Worm (Caenorhabditis elegans): ENCODE data around the gene K08D8.9.

K08D8.9 gene

DNA sequence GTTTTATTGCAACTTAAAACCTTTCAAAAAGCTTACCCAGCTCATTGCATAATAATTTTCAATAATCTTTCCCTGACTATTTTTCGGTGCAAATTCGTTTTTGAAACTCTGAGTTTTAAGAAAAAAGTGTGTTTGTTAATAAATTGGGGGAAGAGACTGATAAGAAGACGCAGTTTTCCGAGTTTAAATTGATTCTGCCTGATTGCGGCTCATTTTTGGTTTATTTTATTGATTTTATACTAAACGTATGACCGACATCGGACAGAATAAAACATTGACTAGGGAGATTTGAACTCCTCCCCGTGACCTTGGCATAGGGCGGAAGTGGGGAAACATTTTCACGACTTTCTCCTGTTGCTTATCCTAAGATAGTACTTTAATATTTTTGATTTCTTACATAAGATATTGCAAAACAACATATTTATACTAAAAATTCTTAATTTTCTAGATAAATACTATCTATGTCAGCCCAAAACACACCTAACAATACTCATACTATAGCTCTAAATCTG is 3.1 kb upstream of the K08D8.9 start, which contains the start of gene K08D8.7:
Gene K08D8.7, plus strand, starts transcription at position 462 of the 512 bp plus-strand sequence.
- TF ChIP-seq ztf-23 (GFP tag; IDR thresholded peaks at IDR 0.05) (no peak), med-1 (GFP tag; optimal IDR thresholded peaks at IDR 0.05; ENCODE audit: insufficient read depth) (no peak), cog-1 (tag; optimal IDR thresholded peaks at IDR 0.05) (no peak)

DNA sequence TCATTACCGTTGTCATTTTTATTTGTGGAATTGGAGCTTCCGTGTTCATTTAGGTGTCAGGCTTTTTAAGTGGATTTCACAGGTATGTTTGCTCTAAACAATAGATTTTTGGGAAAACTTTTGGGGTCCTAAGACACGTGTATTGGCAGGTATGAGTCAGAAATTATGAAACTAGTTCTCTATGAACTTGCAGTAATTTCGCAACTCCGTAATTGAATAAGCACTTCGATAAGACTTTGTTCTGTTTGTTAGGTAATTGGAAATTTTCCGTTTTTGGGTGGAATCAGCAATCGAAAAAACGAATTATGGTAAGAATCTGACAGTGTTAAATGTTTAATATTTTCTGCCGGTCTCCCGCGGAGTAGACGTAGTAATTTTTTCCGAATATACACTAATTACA is 2.3 kb upstream of the K08D8.9 start:
- no peak for TF ChIP-seq ztf-29 (GFP tag; IDR thresholded peaks at IDR 0.05)
- TF ChIP-seq med-1 (GFP tag; optimal IDR thresholded peaks at IDR 0.05; ENCODE audit: insufficient read depth): no peak
- no peak for TF ChIP-seq klf-2 (GFP tag; conservative IDR thresholded peaks at IDR 0.05)
- no peak for TF ChIP-seq T22C8.4 (GFP tag; IDR thresholded peaks at IDR 0.05)
- no peak for TF ChIP-seq tab-1 (GFP tag; IDR thresholded peaks at IDR 0.05)
- no peak for TF ChIP-seq ref-1 (GFP tag; conservative IDR thresholded peaks at IDR 0.05)
- TF ChIP-seq flt-1 (GFP tag; IDR thresholded peaks at IDR 0.05): no peak
- no peak for TF ChIP-seq cog-1 (tag; optimal IDR thresholded peaks at IDR 0.05)
- no peak for TF ChIP-seq ztf-23 (GFP tag; IDR thresholded peaks at IDR 0.05)

DNA sequence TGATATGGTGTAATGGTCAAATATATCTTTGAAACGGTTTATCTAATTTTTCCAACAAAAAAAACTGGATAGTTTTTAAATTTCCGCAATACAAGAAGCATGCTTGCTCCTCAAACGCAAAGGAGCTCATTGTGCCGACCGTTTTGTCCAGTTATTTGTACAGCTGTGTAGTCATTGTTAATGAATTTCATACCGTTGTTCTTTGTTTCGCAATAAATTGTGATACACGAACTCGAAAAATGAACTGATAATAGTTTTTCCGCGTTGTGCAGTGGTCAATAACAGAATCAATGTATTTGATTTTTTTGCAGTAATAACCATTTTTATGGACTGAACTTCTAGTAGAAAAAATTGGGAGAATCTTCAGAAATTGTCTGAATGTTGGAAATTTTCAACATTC is 669 bp upstream of the K08D8.9 start:
- TF ChIP-seq ref-1 (GFP tag; conservative IDR thresholded peaks at IDR 0.05): no peak
- no peak for TF ChIP-seq ztf-29 (GFP tag; IDR thresholded peaks at IDR 0.05)
- TF ChIP-seq med-1 (GFP tag; optimal IDR thresholded peaks at IDR 0.05; ENCODE audit: insufficient read depth): no peak
- no peak for TF ChIP-seq cog-1 (tag; optimal IDR thresholded peaks at IDR 0.05)
- TF ChIP-seq tab-1 (GFP tag; IDR thresholded peaks at IDR 0.05): no peak
- TF ChIP-seq T22C8.4 (GFP tag; IDR thresholded peaks at IDR 0.05): no peak
- no peak for TF ChIP-seq klf-2 (GFP tag; conservative IDR thresholded peaks at IDR 0.05)
- TF ChIP-seq ztf-23 (GFP tag; IDR thresholded peaks at IDR 0.05): no peak
- TF ChIP-seq flt-1 (GFP tag; IDR thresholded peaks at IDR 0.05): no peak

- TF ChIP-seq T22C8.4 (GFP tag; IDR thresholded peaks at IDR 0.05) (no peak), ztf-29 (GFP tag; IDR thresholded peaks at IDR 0.05) (no peak), med-1 (GFP tag; optimal IDR thresholded peaks at IDR 0.05; ENCODE audit: insufficient read depth) (no peak), cog-1 (tag; optimal IDR thresholded peaks at IDR 0.05) (no peak), tab-1 (GFP tag; IDR thresholded peaks at IDR 0.05) (no peak), flt-1 (GFP tag; IDR thresholded peaks at IDR 0.05) (no peak), ref-1 (GFP tag; conservative IDR thresholded peaks at IDR 0.05) (no peak), klf-2 (GFP tag; conservative IDR thresholded peaks at IDR 0.05) (no peak), ztf-23 (GFP tag; IDR thresholded peaks at IDR 0.05) (no peak)
Observed at ce11 chrIV:12900267-12900666, 775 bp downstream of the K08D8.9 start, which contains the start of gene K08D8.10. Gene K08D8.10, plus strand, starts transcription at chrIV:12900567.

ce11 chrIV:12901602-12902001 is 2.1 kb downstream of the K08D8.9 start:
- no peak for TF ChIP-seq klf-2 (GFP tag; conservative IDR thresholded peaks at IDR 0.05)

ce11 chrIV:12902430-12903110 is 3.1 kb downstream of the K08D8.9 start, which contains the start of gene K08D8.2:
Gene K08D8.2, plus strand, starts transcription at chrIV:12903060.
- TF ChIP-seq T22C8.4 (GFP tag; IDR thresholded peaks at IDR 0.05) (no peak), flt-1 (GFP tag; IDR thresholded peaks at IDR 0.05) (no peak), ztf-23 (GFP tag; IDR thresholded peaks at IDR 0.05) (no peak), ref-1 (GFP tag; conservative IDR thresholded peaks at IDR 0.05) (no peak), med-1 (GFP tag; optimal IDR thresholded peaks at IDR 0.05; ENCODE audit: insufficient read depth) (no peak), klf-2 (GFP tag; conservative IDR thresholded peaks at IDR 0.05) (no peak), cog-1 (tag; optimal IDR thresholded peaks at IDR 0.05) (no peak), tab-1 (GFP tag; IDR thresholded peaks at IDR 0.05) (no peak), ztf-29 (GFP tag; IDR thresholded peaks at IDR 0.05) (no peak)

- TF ChIP-seq med-1 (GFP tag; optimal IDR thresholded peaks at IDR 0.05; ENCODE audit: insufficient read depth) (no peak), flt-1 (GFP tag; IDR thresholded peaks at IDR 0.05) (no peak), ztf-29 (GFP tag; IDR thresholded peaks at IDR 0.05) (no peak), tab-1 (GFP tag; IDR thresholded peaks at IDR 0.05) (no peak), ztf-23 (GFP tag; IDR thresholded peaks at IDR 0.05) (no peak), ref-1 (GFP tag; conservative IDR thresholded peaks at IDR 0.05) (no peak), cog-1 (tag; optimal IDR thresholded peaks at IDR 0.05) (no peak), T22C8.4 (GFP tag; IDR thresholded peaks at IDR 0.05) (no peak)
Observed at ce11 chrIV:12903687-12904086, 4.2 kb downstream of the K08D8.9 start.

ce11 chrIV:12906529-12906928 is 7.0 kb downstream of the K08D8.9 start, which contains the start of gene K08D8.3:
Gene K08D8.3, minus strand, starts transcription at chrIV:12906659.
- TF ChIP-seq T22C8.4 (GFP tag; IDR thresholded peaks at IDR 0.05): no peak
- no peak for TF ChIP-seq klf-2 (GFP tag; conservative IDR thresholded peaks at IDR 0.05)
- TF ChIP-seq cog-1 (tag; optimal IDR thresholded peaks at IDR 0.05): no peak
- no peak for TF ChIP-seq med-1 (GFP tag; optimal IDR thresholded peaks at IDR 0.05; ENCODE audit: insufficient read depth)
- TF ChIP-seq ztf-23 (GFP tag; IDR thresholded peaks at IDR 0.05): no peak
- TF ChIP-seq tab-1 (GFP tag; IDR thresholded peaks at IDR 0.05): no peak
- TF ChIP-seq flt-1 (GFP tag; IDR thresholded peaks at IDR 0.05): no peak
- TF ChIP-seq ref-1 (GFP tag; conservative IDR thresholded peaks at IDR 0.05): no peak
- TF ChIP-seq ztf-29 (GFP tag; IDR thresholded peaks at IDR 0.05): no peak

ce11 chrIV:12909871-12910270 is 10.4 kb downstream of the K08D8.9 start, which contains the start of gene K08D8.4:
Gene K08D8.4, minus strand, starts transcription at chrIV:12909998.
- no peak for TF ChIP-seq cog-1 (tag; optimal IDR thresholded peaks at IDR 0.05)
- TF ChIP-seq tab-1 (GFP tag; IDR thresholded peaks at IDR 0.05): no peak
- no peak for TF ChIP-seq med-1 (GFP tag; optimal IDR thresholded peaks at IDR 0.05; ENCODE audit: insufficient read depth)
- TF ChIP-seq ztf-29 (GFP tag; IDR thresholded peaks at IDR 0.05): no peak
- TF ChIP-seq klf-2 (GFP tag; conservative IDR thresholded peaks at IDR 0.05): no peak
- TF ChIP-seq T22C8.4 (GFP tag; IDR thresholded peaks at IDR 0.05): no peak
- TF ChIP-seq ref-1 (GFP tag; conservative IDR thresholded peaks at IDR 0.05): no peak
- no peak for TF ChIP-seq ztf-23 (GFP tag; IDR thresholded peaks at IDR 0.05)
- no peak for TF ChIP-seq flt-1 (GFP tag; IDR thresholded peaks at IDR 0.05)

- TF ChIP-seq flt-1 (GFP tag; IDR thresholded peaks at IDR 0.05): no peak
- TF ChIP-seq tab-1 (GFP tag; IDR thresholded peaks at IDR 0.05): no peak
- no peak for TF ChIP-seq ref-1 (GFP tag; conservative IDR thresholded peaks at IDR 0.05)
- no peak for TF ChIP-seq klf-2 (GFP tag; conservative IDR thresholded peaks at IDR 0.05)
- no peak for TF ChIP-seq ztf-23 (GFP tag; IDR thresholded peaks at IDR 0.05)
- TF ChIP-seq ztf-29 (GFP tag; IDR thresholded peaks at IDR 0.05): no peak
- no peak for TF ChIP-seq T22C8.4 (GFP tag; IDR thresholded peaks at IDR 0.05)
- TF ChIP-seq med-1 (GFP tag; optimal IDR thresholded peaks at IDR 0.05; ENCODE audit: insufficient read depth): no peak
- TF ChIP-seq cog-1 (tag; optimal IDR thresholded peaks at IDR 0.05): no peak
Observed at ce11 chrIV:12911990-12912389, 12.5 kb downstream of the K08D8.9 start, which contains the start of gene K08D8.5. Gene K08D8.5, minus strand, starts transcription at chrIV:12912129.
